Fruit fly (Drosophila melanogaster): ENCODE results near the gene eIF4E7.
A peak's percentile ranks its signal among the peaks of the same experiment; 100 is the strongest.

Gene eIF4E7

DNA sequence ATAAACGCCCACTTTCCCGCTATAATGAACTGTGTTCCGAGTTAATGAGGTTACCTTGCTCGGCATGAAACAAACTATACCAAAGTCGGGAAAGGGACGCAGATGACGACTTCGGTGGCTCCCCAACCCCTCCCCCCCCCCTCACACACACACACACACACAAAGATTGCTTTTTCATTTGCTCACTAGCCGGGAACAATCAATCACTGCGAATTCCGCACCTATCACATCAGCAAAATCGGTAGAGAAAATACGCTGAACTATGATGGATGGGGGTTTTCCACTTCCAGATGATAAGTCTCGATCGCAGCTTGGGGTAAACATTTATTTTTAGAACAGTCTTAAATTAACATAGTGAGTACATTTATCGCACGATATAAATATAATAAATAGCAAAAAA, 11.4 kb upstream of the eIF4E7 start:
- TF ChIP-seq CG33017 (tag; optimal IDR thresholded peaks at IDR 0.05) (no peak), Mnt (GFP tag; optimal IDR thresholded peaks at IDR 0.05) (no peak), toe (GFP tag; optimal IDR thresholded peaks at IDR 0.05) (no peak), CG7045 (GFP tag; optimal IDR thresholded peaks at IDR 0.05) (no peak), cnc (optimal IDR thresholded peaks at IDR 0.05) (no peak)

- TF ChIP-seq CG5204 (GFP tag; optimal IDR thresholded peaks at IDR 0.05) = no peak
- TF ChIP-seq kay (GFP tag; ENCODE audit: borderline replicate concordance) = peak; percentile 77
These were observed 10.7 kb upstream of the eIF4E7 start for dm6 chrX:1172756-1173422.

dm6 chrX:1171018-1171417, 8.8 kb upstream of the eIF4E7 start:
- no peak for TF ChIP-seq Mnt (GFP tag; optimal IDR thresholded peaks at IDR 0.05)
- peak; percentile 50 for TF ChIP-seq CG14711 (tag; optimal IDR thresholded peaks at IDR 0.05)
- TF ChIP-seq pad (GFP tag; optimal IDR thresholded peaks at IDR 0.05) = peak; percentile 69
- peak; percentile 70 for TF ChIP-seq CG1620 (GFP tag; optimal IDR thresholded peaks at IDR 0.05)
- TF ChIP-seq ovo (GFP tag; optimal IDR thresholded peaks at IDR 0.05) = no peak
- TF ChIP-seq CG12768 (GFP tag; optimal IDR thresholded peaks at IDR 0.05) = peak; percentile 46
- peak; percentile 52 for TF ChIP-seq CG5204 (GFP tag; optimal IDR thresholded peaks at IDR 0.05)
- TF ChIP-seq CG7101 (tag; optimal IDR thresholded peaks at IDR 0.05) = peak; percentile 62
- TF ChIP-seq kay (GFP tag; ENCODE audit: borderline replicate concordance) = peak; percentile 71
- no peak for TF ChIP-seq cnc (optimal IDR thresholded peaks at IDR 0.05)
- TF ChIP-seq toe (GFP tag; optimal IDR thresholded peaks at IDR 0.05) = peak; percentile 38
- no peak for TF ChIP-seq Crg-1 (GFP tag; optimal IDR thresholded peaks at IDR 0.05)
- TF ChIP-seq CG7045 (GFP tag; optimal IDR thresholded peaks at IDR 0.05) = peak; percentile 36
- no peak for TF ChIP-seq CG33017 (tag; optimal IDR thresholded peaks at IDR 0.05)
- TF ChIP-seq Hr96 (GFP tag; optimal IDR thresholded peaks at IDR 0.05) = peak; percentile 72
- TF ChIP-seq Clk (GFP tag; optimal IDR thresholded peaks at IDR 0.05) = no peak
- TF ChIP-seq CG11617 (GFP tag; optimal IDR thresholded peaks at IDR 0.05) = peak; percentile 80
- TF ChIP-seq cic (GFP tag; optimal IDR thresholded peaks at IDR 0.05) = no peak
- TF ChIP-seq bab1 (GFP tag; optimal IDR thresholded peaks at IDR 0.05) = peak; percentile 88
- TF ChIP-seq tj (GFP tag; optimal IDR thresholded peaks at IDR 0.05) = peak; percentile 45

DNA sequence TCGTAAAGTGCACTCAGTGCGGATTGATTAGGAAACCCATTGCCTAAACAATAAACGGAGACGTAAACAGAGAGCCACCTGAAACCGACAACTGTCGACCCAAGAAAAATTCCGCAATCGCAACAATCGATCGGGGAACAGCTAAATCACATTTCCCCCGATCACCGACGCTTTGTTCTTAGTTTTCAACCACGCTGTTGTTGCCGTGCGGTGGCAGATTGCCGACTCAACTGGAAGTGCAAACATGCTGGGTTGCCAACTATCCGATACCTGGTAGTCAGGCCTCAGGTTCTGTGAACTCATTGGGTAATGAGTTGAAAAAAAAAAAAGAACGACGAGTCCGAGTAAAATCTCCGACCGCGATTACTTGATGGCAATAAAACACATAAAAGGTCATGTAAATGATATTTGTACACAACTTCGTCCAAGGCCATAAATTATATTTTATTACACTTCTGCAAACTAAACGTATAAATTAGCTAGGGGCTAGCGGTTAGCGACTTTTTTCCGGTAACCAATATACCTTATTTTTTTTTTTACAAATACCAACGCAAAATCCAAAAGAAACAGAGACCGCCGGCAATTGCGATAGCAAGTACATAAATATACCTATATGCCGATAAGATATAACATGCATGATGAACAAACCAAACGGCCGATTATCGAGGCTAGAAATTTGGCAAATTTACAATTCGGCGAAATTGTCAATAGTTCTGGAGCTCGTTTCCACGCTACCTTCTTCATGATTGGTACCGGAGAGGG, 8.1 kb upstream of the eIF4E7 start, which contains the start of gene CG11378:
Gene CG11378, plus strand, starts transcription at position 712 of the 762 bp plus-strand sequence.
- TF ChIP-seq kay (GFP tag; ENCODE audit: borderline replicate concordance) (peak; percentile 45), tj (GFP tag; optimal IDR thresholded peaks at IDR 0.05) (peak; percentile 95), toe (GFP tag; optimal IDR thresholded peaks at IDR 0.05) (no peak), pad (GFP tag; optimal IDR thresholded peaks at IDR 0.05) (peak; percentile 3), CG14711 (tag; optimal IDR thresholded peaks at IDR 0.05) (peak; percentile 46), CG11617 (GFP tag; optimal IDR thresholded peaks at IDR 0.05) (no peak), cic (GFP tag; optimal IDR thresholded peaks at IDR 0.05) (peak; percentile 9)

dm6 chrX:1145344-1145743, 16.8 kb downstream of the eIF4E7 start, which contains the start of gene CG14628:
TSS of gene CG14628 (plus strand) at chrX:1145644.
- TF ChIP-seq CG11617 (GFP tag; optimal IDR thresholded peaks at IDR 0.05) = no peak
- TF ChIP-seq CG7101 (tag; optimal IDR thresholded peaks at IDR 0.05) = no peak
- no peak for TF ChIP-seq toe (GFP tag; optimal IDR thresholded peaks at IDR 0.05)
- TF ChIP-seq CG14711 (tag; optimal IDR thresholded peaks at IDR 0.05) = no peak
- no peak for TF ChIP-seq tj (GFP tag; optimal IDR thresholded peaks at IDR 0.05)

DNA sequence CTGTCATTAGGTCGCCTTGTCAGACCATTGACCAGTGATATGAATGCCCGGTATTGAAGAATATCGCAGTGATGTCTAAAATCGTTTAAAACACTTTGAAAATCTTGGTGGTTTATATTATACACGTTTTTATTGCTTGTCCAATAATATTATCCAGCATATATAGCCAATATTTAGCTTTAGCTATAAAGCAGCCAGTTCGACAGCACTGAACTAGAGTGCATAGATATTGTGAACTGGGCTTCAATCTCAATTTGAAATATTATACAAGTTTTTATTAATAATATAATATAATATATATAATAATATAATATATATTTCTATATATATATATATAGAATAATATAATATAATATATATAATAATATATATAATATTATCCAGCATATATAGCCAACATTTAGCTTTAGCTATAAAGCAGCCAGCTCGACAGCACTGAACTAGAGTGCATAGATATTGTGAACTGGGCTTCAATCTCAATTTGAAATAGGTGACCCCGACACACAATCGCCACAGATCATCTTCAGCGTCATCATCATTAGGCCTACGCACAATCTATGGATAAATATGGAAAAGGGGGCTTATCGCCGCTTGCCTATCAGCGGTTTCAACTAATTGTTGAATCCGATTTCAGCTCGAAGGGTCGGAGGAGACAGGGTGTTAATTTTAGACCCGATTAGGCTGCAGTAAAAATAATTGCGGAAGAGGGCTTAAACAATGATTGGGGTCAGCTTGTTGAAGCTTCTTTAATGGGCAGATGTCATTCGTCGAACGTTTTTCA, 19.4 kb downstream of the eIF4E7 start:
- TF ChIP-seq Clk (GFP tag; optimal IDR thresholded peaks at IDR 0.05) (no peak), CG5204 (GFP tag; optimal IDR thresholded peaks at IDR 0.05) (no peak), kay (GFP tag; ENCODE audit: borderline replicate concordance) (no peak), CG12768 (GFP tag; optimal IDR thresholded peaks at IDR 0.05) (no peak), tj (GFP tag; optimal IDR thresholded peaks at IDR 0.05) (no peak), pad (GFP tag; optimal IDR thresholded peaks at IDR 0.05) (no peak), cic (GFP tag; optimal IDR thresholded peaks at IDR 0.05) (no peak), CG1620 (GFP tag; optimal IDR thresholded peaks at IDR 0.05) (no peak), Crg-1 (GFP tag; optimal IDR thresholded peaks at IDR 0.05) (no peak), Hr96 (GFP tag; optimal IDR thresholded peaks at IDR 0.05) (no peak), toe (GFP tag; optimal IDR thresholded peaks at IDR 0.05) (no peak), CG7045 (GFP tag; optimal IDR thresholded peaks at IDR 0.05) (no peak), ovo (GFP tag; optimal IDR thresholded peaks at IDR 0.05) (no peak), CG11617 (GFP tag; optimal IDR thresholded peaks at IDR 0.05) (no peak)
